Fruit fly (Drosophila melanogaster): ENCODE results near the gene CG31612.

The CG31612 gene

DNA sequence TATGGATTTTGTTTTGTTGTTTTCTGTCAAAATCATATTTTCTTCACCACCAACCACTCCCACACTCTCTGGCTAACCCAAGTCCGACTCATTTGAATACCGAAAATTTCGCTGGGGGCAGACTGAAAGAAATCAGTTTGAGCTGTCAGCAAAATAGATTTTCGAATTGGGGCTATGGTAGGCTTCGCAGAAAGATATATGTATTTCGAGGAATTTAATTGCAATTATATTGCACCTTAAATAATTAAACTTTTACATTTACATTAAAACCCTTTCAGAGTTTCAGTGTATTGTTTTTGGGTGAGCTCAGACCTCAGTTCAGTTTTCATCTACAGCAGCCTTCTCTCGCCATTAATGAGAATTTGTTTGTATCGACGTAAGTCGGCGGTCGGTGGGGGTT, 8.3 kb downstream of the CG31612 start:
- no peak for TF ChIP-seq CG17801 (GFP tag; optimal IDR thresholded peaks at IDR 0.05; ENCODE audit: partially characterized antibody)

DNA sequence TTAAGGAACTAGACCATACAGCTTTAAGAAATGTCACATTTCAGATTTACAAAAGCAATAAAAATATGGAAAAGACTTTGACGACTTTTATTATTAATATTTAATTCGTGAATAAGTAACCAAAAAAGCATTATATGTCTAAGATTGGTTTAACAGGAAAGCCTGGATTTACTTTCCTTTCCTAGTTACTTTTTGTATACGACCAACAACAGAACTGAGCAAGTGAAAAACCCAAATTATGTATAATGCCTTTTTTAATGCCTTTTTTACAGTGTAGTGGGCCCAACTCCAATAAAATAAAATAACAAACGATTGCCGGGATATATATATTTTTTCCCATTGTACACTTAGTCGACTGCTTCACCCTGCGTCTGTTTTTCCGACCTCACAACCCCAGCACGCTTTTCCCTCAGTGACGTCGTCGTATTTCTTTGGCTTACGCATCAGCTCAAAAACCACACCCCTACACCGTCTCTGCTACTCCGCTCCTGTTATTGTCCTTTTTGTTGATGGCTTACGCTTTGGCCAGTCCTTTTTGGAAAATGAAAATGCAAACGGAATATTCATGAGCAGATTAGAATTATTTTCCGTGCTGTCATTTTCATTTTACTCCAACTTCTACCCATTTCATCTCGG, 10.3 kb downstream of the CG31612 start:
- no peak for TF ChIP-seq CG17801 (GFP tag; optimal IDR thresholded peaks at IDR 0.05; ENCODE audit: partially characterized antibody)

DNA sequence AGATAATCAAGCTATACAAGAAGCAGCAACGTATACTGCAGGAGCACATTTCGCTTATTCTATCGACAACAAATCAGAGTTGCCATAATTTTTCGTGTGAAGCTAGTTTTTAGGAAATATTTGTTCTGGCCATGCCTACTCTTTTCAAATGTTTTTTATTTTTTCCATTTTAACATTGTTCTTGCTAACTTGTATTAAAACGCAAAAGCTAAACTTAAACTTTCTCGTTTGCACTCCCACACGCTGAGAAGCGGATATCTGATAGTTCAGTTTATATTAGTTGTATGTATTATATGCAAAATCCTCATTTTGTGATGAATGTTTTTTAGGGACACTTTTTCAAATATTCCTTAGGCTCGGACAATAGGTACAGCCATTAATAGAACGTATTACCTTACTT, 11.3 kb downstream of the CG31612 start, which contains the start of gene CG11630:
CG11630 (minus strand) TSS at position 101 of the 400 bp plus-strand sequence.
- TF ChIP-seq CG17801 (GFP tag; optimal IDR thresholded peaks at IDR 0.05; ENCODE audit: partially characterized antibody): no peak

DNA sequence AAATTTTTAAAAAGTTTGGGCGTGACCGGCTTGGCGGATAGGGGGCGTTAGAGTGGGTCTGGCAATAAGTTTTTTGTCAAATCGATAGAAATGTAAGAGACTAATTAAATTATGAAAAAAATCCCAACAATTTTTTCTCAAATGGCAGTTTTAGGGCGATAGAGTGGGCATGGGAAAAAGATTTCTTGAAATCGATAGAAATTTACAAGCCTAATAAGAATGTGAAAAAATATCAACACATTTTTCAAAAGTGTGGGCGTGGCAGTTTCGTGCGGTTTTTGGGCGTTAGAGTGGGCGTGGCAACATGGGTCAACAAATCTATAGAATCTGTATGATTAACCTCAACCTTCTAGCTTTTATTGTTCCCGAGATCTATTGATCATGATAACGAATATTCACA, 25.8 kb downstream of the CG31612 start:
- no peak for TF ChIP-seq CG17801 (GFP tag; optimal IDR thresholded peaks at IDR 0.05; ENCODE audit: partially characterized antibody)

DNA sequence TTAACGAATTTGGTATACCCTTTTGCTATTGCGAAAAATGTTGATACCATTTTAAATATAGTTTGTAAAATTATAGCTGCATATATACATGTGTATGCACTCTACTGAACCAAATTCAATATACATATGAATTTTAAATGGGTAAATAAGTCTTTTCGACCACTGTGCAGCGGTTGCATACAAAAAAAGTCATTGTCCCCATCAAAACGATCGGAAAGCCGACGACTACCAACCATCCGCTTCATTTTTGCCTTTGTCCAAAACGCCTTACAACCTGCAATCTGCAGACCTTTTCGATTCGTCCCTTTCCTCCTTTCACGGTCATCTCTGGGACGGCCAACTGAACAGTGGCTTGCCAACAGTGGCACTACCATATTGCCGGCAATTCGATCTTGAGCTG, 30.3 kb downstream of the CG31612 start:
- TF ChIP-seq CG17801 (GFP tag; optimal IDR thresholded peaks at IDR 0.05; ENCODE audit: partially characterized antibody): no peak

DNA sequence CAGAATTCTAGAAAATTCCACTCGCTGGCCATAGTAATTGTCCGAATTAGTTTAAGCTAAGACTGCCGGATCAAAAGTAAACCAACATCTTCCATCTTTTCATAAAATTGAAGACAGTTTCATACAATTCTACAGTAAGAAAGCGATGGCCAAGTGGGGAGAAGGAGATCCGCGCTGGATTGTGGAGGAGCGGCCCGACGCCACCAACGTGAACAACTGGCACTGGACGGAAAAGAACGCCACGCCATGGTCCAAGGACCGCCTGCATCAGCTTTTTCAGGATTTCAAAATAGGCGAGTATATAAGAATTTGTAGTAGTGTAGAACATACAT, 37.2 kb downstream of the CG31612 start:
- no peak for TF ChIP-seq CG17801 (GFP tag; optimal IDR thresholded peaks at IDR 0.05; ENCODE audit: partially characterized antibody)

DNA sequence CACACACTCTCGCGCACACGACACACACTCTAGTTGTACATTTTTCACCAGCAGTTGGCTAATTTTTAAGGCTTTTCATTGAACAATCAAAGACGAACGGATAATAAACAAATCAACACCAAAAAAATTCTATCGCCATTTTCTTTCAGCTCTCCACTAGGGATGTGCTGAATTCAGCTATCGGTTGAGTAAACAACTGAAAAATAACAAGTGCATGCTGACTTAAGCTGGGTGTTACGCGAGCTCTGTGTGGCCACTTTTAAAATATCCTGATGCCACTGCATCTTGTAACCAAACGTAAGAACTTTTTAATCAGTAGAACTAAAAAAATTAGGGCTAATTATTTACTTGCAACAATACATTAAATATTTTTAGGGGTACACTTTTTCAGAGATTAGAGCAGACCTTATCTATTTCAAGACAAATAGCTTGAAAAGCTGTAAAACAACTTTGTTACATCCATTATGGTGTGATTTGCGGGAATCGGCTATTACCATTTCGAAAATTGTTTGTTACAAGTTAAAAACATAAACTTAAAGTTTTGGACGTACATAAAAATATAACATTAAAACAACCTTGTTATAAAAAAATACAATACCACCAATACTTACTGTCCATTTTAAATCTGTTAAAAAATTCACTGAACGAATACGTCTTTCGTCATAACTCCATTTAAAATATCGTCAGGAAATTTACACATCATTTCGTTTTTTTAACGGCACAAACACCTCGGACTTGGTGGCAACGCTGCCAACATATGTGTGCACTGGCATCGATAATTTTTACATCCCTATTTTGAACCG, 37.8 kb downstream of the CG31612 start, which contains the start of the genes step and CG1416:
step (minus strand) TSS at position 203 of the 803 bp plus-strand sequence.
CG1416 (plus strand) TSS at position 747 of the 803 bp plus-strand sequence.
- TF ChIP-seq CG17801 (GFP tag; optimal IDR thresholded peaks at IDR 0.05; ENCODE audit: partially characterized antibody): no peak

DNA sequence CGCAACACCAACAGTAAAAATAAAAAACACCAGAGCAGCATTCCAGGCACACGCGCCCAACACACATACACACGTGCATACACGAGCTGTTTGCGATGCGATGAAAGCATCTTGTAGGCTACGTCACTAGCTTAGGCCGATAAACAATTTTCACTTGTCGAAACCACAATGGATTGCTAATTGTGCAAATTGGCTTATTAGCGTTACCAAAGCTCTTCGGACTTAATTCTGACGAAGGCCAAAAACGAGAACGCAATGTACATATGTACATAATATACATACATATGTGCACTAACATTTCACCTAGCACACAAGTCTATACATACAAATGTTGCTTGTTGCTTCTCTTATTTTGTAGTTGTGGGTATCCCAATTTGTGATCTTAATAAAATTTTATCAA, 38.6 kb downstream of the CG31612 start:
- TF ChIP-seq CG17801 (GFP tag; optimal IDR thresholded peaks at IDR 0.05; ENCODE audit: partially characterized antibody): no peak

DNA sequence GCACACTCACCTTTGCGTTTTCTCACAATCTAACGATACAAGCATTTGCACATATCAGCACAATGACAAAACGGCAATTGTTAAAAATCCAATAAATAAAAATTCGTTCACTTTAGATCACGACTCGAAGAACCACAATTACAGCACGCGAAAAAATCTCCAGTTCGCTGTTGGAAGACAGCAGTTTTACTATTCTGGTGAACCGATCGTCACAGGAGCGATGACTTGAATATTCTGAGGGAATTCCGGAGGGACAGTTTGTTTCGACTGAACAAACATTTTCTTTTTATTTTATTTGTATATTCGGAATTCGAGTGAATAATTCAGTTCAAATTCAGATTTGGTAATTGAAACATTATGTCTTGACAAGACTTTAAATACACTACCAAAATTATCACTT, 39.9 kb downstream of the CG31612 start:
- no peak for TF ChIP-seq CG17801 (GFP tag; optimal IDR thresholded peaks at IDR 0.05; ENCODE audit: partially characterized antibody)

DNA sequence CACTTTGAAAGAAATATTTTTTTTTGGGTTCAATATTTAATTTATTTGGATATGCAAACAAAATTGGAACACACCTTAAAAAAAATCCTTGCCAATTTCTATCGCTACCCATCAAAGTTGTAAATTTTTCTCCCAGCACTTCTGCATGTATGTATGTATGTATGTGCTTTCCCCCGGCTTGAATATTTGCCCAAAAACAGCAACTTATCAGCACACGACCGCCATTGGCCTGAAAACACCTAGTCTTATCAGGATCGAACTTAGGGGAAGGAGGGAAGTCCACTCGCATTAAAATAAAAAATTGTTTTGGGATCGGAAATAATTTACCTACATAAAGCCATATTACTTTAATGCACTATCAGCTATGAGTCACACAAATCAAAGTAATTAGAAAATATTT, 41.2 kb downstream of the CG31612 start:
- no peak for TF ChIP-seq CG17801 (GFP tag; optimal IDR thresholded peaks at IDR 0.05; ENCODE audit: partially characterized antibody)

DNA sequence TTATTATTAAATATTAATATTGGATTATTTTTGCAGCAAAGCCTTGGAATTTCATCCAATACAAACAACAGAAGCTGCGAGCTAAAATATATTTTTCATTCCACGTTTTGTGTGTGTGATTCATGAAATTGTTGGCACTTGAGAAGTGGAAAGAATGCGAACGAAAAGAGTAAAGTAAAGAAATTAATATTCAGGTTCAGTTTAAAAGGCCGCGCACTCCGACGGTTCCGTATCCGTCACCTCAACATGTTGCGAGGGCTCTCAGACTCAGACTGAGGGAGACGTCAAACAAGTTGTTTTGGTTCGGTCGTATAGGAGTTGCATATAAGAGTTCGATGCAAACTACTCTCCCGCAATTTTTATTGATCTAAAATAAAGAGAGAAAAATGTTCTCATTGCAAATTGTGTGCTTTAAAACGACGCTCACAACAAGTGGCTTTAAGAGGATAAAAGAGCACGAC, 41.8 kb downstream of the CG31612 start:
- TF ChIP-seq CG17801 (GFP tag; optimal IDR thresholded peaks at IDR 0.05; ENCODE audit: partially characterized antibody): peak; percentile 10

DNA sequence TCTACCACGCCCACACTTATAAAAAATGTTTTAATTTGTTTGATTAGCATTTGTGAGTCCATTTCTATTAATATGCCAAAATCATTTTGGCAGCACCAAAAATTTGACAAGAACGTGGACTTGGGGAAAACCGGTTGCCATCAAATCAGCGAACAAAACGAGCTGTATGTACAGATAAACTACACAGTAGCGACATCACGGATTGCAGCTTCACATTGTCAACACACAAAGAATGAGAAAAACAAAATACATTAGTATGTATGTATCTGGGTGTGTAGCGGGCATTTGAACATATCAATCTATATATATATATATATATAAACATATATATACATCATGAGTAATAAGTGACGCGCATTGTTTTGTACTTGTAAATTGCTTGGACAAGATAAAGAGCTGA, 42.4 kb downstream of the CG31612 start:
- no peak for TF ChIP-seq CG17801 (GFP tag; optimal IDR thresholded peaks at IDR 0.05; ENCODE audit: partially characterized antibody)

DNA sequence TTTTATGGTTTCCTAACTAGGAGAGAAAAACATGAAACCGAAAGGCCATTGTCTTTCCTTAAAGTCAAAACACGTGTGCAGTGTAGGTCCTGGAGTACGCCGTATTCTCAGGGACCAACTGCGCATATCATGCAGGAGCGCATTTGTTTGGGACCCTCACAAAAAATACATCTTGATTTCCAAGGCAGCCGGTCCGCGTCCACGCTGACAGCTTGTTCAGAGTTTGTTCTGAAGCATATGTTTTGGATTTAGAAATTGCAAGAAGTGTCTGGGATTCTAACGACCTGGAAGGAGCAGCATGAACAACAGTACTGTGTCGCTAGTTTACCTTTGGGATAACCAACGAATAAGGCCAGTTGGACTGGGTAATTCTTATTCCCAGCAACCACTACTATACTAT, 46.3 kb downstream of the CG31612 start:
- TF ChIP-seq CG17801 (GFP tag; optimal IDR thresholded peaks at IDR 0.05; ENCODE audit: partially characterized antibody): no peak

DNA sequence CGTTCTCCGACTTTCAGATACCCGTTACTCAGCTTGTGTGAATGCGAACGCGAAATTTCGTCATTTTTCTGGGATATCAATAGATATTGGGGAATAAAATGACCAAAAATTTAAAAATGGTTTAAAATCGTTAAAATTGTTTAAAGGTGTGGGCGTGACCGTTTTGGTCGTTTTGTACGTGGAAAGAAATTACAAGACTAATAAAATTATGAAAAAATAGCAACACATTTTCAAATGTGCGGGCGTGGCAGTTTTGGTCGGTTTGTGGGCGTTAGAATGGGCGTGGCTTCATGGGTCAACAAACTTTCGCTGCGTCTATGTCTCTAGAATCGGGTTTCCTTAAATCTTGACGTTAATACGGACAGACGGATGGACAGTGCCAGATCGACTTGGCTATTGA, 69.2 kb downstream of the CG31612 start:
- no peak for TF ChIP-seq CG17801 (GFP tag; optimal IDR thresholded peaks at IDR 0.05; ENCODE audit: partially characterized antibody)
